Fruit fly (Drosophila melanogaster): ENCODE results near the gene mAChR-B.

DNA sequence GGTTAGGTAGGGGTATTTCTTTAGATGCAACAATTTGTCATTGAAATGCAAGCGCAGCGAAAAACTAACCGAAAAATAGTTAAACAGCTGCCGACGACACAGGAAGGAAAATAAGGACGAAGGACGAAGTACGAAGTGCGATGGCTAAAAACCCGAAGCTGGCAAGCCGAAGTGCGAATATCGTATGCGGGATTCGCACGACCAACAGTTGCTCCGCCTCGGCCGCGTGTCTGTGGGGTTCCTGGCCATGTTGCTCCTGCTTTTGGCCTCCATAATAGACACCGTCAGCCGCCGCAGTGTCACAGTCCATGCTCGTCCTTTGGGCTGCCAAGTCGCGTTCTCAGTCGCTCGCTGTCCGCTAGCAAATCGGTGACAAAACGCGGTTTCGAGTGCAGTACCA lies at the start of gene mAChR-B:
- TF ChIP-seq CrebA (GFP tag; optimal IDR thresholded peaks at IDR 0.05; ENCODE audit: borderline replicate concordance) (no peak), Jra (GFP tag; optimal IDR thresholded peaks at IDR 0.05) (no peak), fru (GFP tag; optimal IDR thresholded peaks at IDR 0.05) (no peak)

Data from whole organism, wandering third instar larva.